Fruit fly (Drosophila melanogaster) whole organism, wandering third instar larva: ENCODE results near the gene CG12111.

ENCODE experiments used
- Abd-B ChIP-seq: fragments of >200 bp; optimal IDR thresholded peaks from 2 replicates; lab custom pipeline; 2017; ENCODE audit warnings: missing biosample characterization, missing genetic modification characterization
- CG32264 ChIP-seq: fragments of 200-800 bp; sonication (Bioruptor generic); optimal IDR thresholded peaks from 2 replicates; lab custom pipeline; 2016; ENCODE audit warnings: missing biosample characterization, missing genetic modification characterization
- CG9705 ChIP-seq: fragments of 200-800 bp; sonication (Bioruptor generic); optimal IDR thresholded peaks from 2 replicates; lab custom pipeline; 2018; ENCODE audit warnings: missing biosample characterization, mild to moderate bottlenecking, missing genetic modification characterization
- CrebA ChIP-seq: fragments of 200-800 bp; sonication (Bioruptor generic); optimal IDR thresholded peaks from 2 replicates; lab custom pipeline; 2016; ENCODE audit warnings: missing biosample characterization, mild to moderate bottlenecking, missing genetic modification characterization, borderline replicate concordance
- Dfd ChIP-seq: fragments of >200 bp; optimal IDR thresholded peaks from 2 replicates; lab custom pipeline; 2017; ENCODE audit warnings: missing biosample characterization, missing genetic modification characterization
- Dif ChIP-seq: fragments of 200-275, 200-300 bp; sonication (Bioruptor generic); optimal IDR thresholded peaks from 2 replicates; lab custom pipeline; 2018; ENCODE audit warnings: missing biosample characterization, missing genetic modification characterization; ENCODE audit not compliant: partially characterized antibody
- GATAd ChIP-seq: sonication (Bioruptor generic); optimal IDR thresholded peaks from 2 replicates; lab custom pipeline; 2016; ENCODE audit warnings: missing biosample characterization, missing genetic modification characterization
- HLH106 ChIP-seq: fragments of 200-800 bp; optimal IDR thresholded peaks from 3 replicates; lab custom pipeline; 2019; ENCODE audit warnings: missing biosample characterization, mild to moderate bottlenecking, missing genetic modification characterization, moderate library complexity
- Hnf4 ChIP-seq: fragments of 200-800 bp; sonication (Bioruptor generic); optimal IDR thresholded peaks from 2 replicates; lab custom pipeline; 2016; ENCODE audit warnings: missing biosample characterization, mild to moderate bottlenecking, missing genetic modification characterization
- Hr78 ChIP-seq: fragments of >200 bp; optimal IDR thresholded peaks from 2 replicates; lab custom pipeline; 2017; ENCODE audit warnings: missing biosample characterization, missing genetic modification characterization
- Hr83 ChIP-seq: fragments of 200-300 bp; sonication (Bioruptor generic); optimal IDR thresholded peaks from 2 replicates; lab custom pipeline; 2016; ENCODE audit warnings: missing biosample characterization, mild to moderate bottlenecking, missing genetic modification characterization, moderate library complexity; ENCODE audit not compliant: poor library complexity, severe bottlenecking
- Jra ChIP-seq: sonication (Bioruptor generic); optimal IDR thresholded peaks from 2 replicates; lab custom pipeline; 2016; ENCODE audit warnings: missing biosample characterization, missing genetic modification characterization
- Mio ChIP-seq: sonication (Bioruptor generic); optimal IDR thresholded peaks from 2 replicates; lab custom pipeline; 2016; ENCODE audit warnings: missing biosample characterization, missing genetic modification characterization
- Myc ChIP-seq: fragments of >200 bp; optimal IDR thresholded peaks from 2 replicates; lab custom pipeline; 2017
- N ChIP-seq: fragments of >200 bp; optimal IDR thresholded peaks from 2 replicates; lab custom pipeline; 2018; ENCODE audit warnings: missing biosample characterization, missing external identifiers, missing genetic modification characterization
- OdsH ChIP-seq: fragments of 200-800 bp; sonication (Bioruptor generic); optimal IDR thresholded peaks from 2 replicates; lab custom pipeline; 2016; ENCODE audit warnings: missing biosample characterization, mild to moderate bottlenecking, missing genetic modification characterization
- Rel ChIP-seq, 2 experiments: fragments of 200-800 bp; sonication (Bioruptor generic) in 1 of 2; optimal IDR thresholded peaks; 2 replicates in 1 of 2; 3 replicates in 1 of 2; lab custom pipeline; 2016 to 2019; ENCODE audit warnings: mild to moderate bottlenecking in 2 of 2, missing biosample characterization in 2 of 2, missing genetic modification characterization in 2 of 2, moderate library complexity in 1 of 2
- Sp1 ChIP-seq: fragments of 200-800 bp; sonication (Bioruptor generic); optimal IDR thresholded peaks from 3 replicates; lab custom pipeline; 2019; ENCODE audit warnings: missing biosample characterization, mild to moderate bottlenecking, missing genetic modification characterization, moderate library complexity
- Vsx2 ChIP-seq: fragments of 200-300, 225-300 bp; sonication (Bioruptor generic); optimal IDR thresholded peaks from 2 replicates; lab custom pipeline; 2018; ENCODE audit warnings: missing biosample characterization, missing genetic modification characterization; ENCODE audit not compliant: partially characterized antibody
- br ChIP-seq: fragments of 200-800 bp; sonication (Bioruptor generic); optimal IDR thresholded peaks from 2 replicates; lab custom pipeline; 2016; ENCODE audit warnings: missing biosample characterization, missing genetic modification characterization
- brk ChIP-seq: fragments of 200-800 bp; sonication (Bioruptor generic); optimal IDR thresholded peaks from 2 replicates; lab custom pipeline; 2016; ENCODE audit warnings: missing biosample characterization, mild to moderate bottlenecking, missing genetic modification characterization
- dl ChIP-seq, 2 experiments: fragments of 175-275, 200-275 bp in 1 of 2; fragments of 200-275 bp in 1 of 2; sonication (Bioruptor generic); optimal IDR thresholded peaks; lab custom pipeline; 2018; ENCODE audit warnings: mild to moderate bottlenecking in 2 of 2, missing biosample characterization in 2 of 2, missing genetic modification characterization in 2 of 2, moderate library complexity in 2 of 2; ENCODE audit not compliant: partially characterized antibody in 2 of 2, insufficient read depth in 1 of 2
- dmrt93B ChIP-seq: fragments of 200-800 bp; sonication (Bioruptor generic); optimal IDR thresholded peaks from 2 replicates; lab custom pipeline; 2018; ENCODE audit warnings: missing biosample characterization, mild to moderate bottlenecking, missing genetic modification characterization
- dsf ChIP-seq: sonication (Bioruptor generic); optimal IDR thresholded peaks from 2 replicates; lab custom pipeline; 2016; ENCODE audit warnings: missing biosample characterization, missing genetic modification characterization, borderline replicate concordance
- ey ChIP-seq: fragments of 200-800 bp; sonication (Bioruptor generic); optimal IDR thresholded peaks from 2 replicates; lab custom pipeline; 2016; ENCODE audit warnings: missing biosample characterization, missing genetic modification characterization
- foxo ChIP-seq, 2 experiments: fragments of 200-800 bp; sonication (Bioruptor generic); optimal IDR thresholded peaks; 2 replicates in 1 of 2; 3 replicates in 1 of 2; lab custom pipeline; 2016 to 2017; ENCODE audit warnings: missing biosample characterization in 2 of 2, missing genetic modification characterization in 2 of 2
- fru ChIP-seq: fragments of 200-800 bp; sonication (Bioruptor generic); optimal IDR thresholded peaks from 3 replicates; lab custom pipeline; 2016; ENCODE audit warnings: missing biosample characterization, mild to moderate bottlenecking, missing genetic modification characterization
- h ChIP-seq: fragments of 200-800 bp; sonication (Bioruptor generic); optimal IDR thresholded peaks from 3 replicates; lab custom pipeline; 2016; ENCODE audit warnings: missing biosample characterization, mild to moderate bottlenecking, missing genetic modification characterization
- jim ChIP-seq: fragments of 175-275, 200-325 bp; sonication (Bioruptor generic); optimal IDR thresholded peaks from 2 replicates; lab custom pipeline; 2016; ENCODE audit warnings: missing biosample characterization, mild to moderate bottlenecking, missing genetic modification characterization
- lola ChIP-seq: fragments of >200 bp; optimal IDR thresholded peaks from 2 replicates; lab custom pipeline; 2017; ENCODE audit warnings: missing biosample characterization, missing genetic modification characterization
- pan ChIP-seq: fragments of >200 bp; optimal IDR thresholded peaks from 2 replicates; lab custom pipeline; 2017
- psq ChIP-seq: fragments of 200-800 bp; sonication (Bioruptor generic); optimal IDR thresholded peaks from 3 replicates; lab custom pipeline; 2017; ENCODE audit warnings: missing biosample characterization, mild to moderate bottlenecking, missing genetic modification characterization, moderate library complexity
- rgr ChIP-seq: fragments of 200-800 bp; sonication (Bioruptor generic); optimal IDR thresholded peaks from 3 replicates; lab custom pipeline; 2016; ENCODE audit warnings: missing biosample characterization, mild to moderate bottlenecking, missing genetic modification characterization
- sage ChIP-seq: fragments of 200-800 bp; sonication (Bioruptor generic); optimal IDR thresholded peaks from 2 replicates; lab custom pipeline; 2016; ENCODE audit warnings: missing biosample characterization, mild to moderate bottlenecking, missing genetic modification characterization
- sv ChIP-seq: fragments of 200-800 bp; sonication (Bioruptor generic); optimal IDR thresholded peaks from 3 replicates; lab custom pipeline; 2016; ENCODE audit warnings: missing biosample characterization, missing genetic modification characterization
- tai ChIP-seq: sonication (Bioruptor generic); optimal IDR thresholded peaks from 2 replicates; lab custom pipeline; 2016; ENCODE audit warnings: missing biosample characterization, missing genetic modification characterization
- usp ChIP-seq: fragments of >200 bp; optimal IDR thresholded peaks from 2 replicates; lab custom pipeline; 2017; ENCODE audit warnings: missing biosample characterization, missing genetic modification characterization
- woc ChIP-seq: sonication (Bioruptor generic); optimal IDR thresholded peaks from 2 replicates; lab custom pipeline; 2016; ENCODE audit warnings: missing biosample characterization, mild to moderate bottlenecking, missing genetic modification characterization

Gene CG12111

dm6 chrX:8606206-8606605 is 35.5 kb upstream of the CG12111 start, which contains the start of gene Caf1-180 (continued):
- peak; percentile 14 for TF ChIP-seq h (GFP tag; lab: Kevin White, UChicago)
- no peak for TF ChIP-seq tai
- TF ChIP-seq Vsx2 (GFP tag; lab: Kevin White, UChicago), result no peak
- TF ChIP-seq Jra (GFP tag; lab: Kevin White, UChicago), result no peak
- TF ChIP-seq Mio, result no peak
- TF ChIP-seq Dfd (GFP tag; lab: Kevin White, UChicago), result no peak
- no peak for TF ChIP-seq Hnf4 (GFP tag; lab: Kevin White, UChicago)

DNA sequence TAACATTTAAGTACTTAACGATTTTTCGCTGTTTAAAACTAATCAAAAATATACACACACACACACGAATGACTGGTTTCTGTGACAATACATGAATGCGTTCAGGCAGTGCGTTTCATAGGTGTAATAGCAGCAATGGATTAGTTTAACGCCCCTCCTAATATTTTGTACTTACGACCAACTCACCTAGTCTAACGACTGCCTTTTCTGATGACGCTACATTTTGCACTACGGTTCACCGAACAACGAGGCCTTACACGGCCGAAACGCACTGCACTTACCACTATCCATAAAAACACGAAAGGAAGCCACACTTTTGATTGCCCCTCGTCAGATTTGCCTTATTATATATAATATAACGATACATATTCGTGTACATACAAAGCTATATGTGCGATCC is 30.4 kb upstream of the CG12111 start:
- peak in 1 of 2 experiments; percentile 70 for TF ChIP-seq foxo (GFP tag; optimal IDR thresholded peaks at IDR 0.05; lab: Kevin White, UChicago)
- TF ChIP-seq OdsH, result peak; percentile 30
- TF ChIP-seq ey, result peak; percentile 65
- no peak for TF ChIP-seq Hnf4 (GFP tag; lab: Kevin White, UChicago)
- peak; percentile 58 for TF ChIP-seq br
- TF ChIP-seq Mio, result no peak
- TF ChIP-seq psq, result peak; percentile 2
- TF ChIP-seq sage, result peak; percentile 35
- no peak for TF ChIP-seq Abd-B (GFP tag; lab: Kevin White, UChicago)
- TF ChIP-seq HLH106 (tag; lab: Kevin White, UChicago), result peak; percentile 60
- TF ChIP-seq GATAd (GFP tag; lab: Kevin White, UChicago), result no peak
- TF ChIP-seq jim (GFP tag; lab: Kevin White, UChicago), result no peak
- TF ChIP-seq lola, result no peak
- no peak for TF ChIP-seq Myc
- TF ChIP-seq pan (lab: Kevin White, UChicago), result no peak
- TF ChIP-seq Dif (GFP tag; lab: Kevin White, UChicago), result no peak
- TF ChIP-seq h (GFP tag; lab: Kevin White, UChicago), result no peak
- no peak for TF ChIP-seq Jra (GFP tag; lab: Kevin White, UChicago)
- TF ChIP-seq dsf (GFP tag; lab: Kevin White, UChicago), result no peak
- no peak for TF ChIP-seq dl (GFP tag; optimal IDR thresholded peaks at IDR 0.05; lab: Kevin White, UChicago; ENCODE audit: insufficient read depth in 1 of 2, partially characterized antibody in 2 of 2)
- TF ChIP-seq CG32264, result no peak

DNA sequence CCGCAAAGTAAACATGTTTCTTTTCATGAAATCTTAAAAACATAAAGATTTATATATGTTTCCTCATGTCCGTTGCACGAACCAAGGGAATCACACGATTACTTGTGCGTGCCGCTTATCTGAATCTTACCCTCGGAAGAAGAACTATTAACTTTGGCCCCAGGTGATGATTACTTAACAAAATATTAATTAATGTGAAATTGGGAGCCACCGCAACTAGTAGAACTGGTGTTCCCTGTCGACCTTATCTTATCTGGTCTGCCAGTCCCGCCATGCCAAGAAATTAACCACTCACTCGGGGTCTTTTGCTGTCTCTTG is 22.4 kb upstream of the CG12111 start:
- TF ChIP-seq Rel (GFP tag; optimal IDR thresholded peaks at IDR 0.05; lab: Kevin White, UChicago) (no peak), Rel (tag; optimal IDR thresholded peaks at IDR 0.05; lab: Kevin White, UChicago) (peak; percentile 69), Jra (GFP tag; lab: Kevin White, UChicago) (no peak)
- TF ChIP-seq, all 38 proteins: peak for 1

DNA sequence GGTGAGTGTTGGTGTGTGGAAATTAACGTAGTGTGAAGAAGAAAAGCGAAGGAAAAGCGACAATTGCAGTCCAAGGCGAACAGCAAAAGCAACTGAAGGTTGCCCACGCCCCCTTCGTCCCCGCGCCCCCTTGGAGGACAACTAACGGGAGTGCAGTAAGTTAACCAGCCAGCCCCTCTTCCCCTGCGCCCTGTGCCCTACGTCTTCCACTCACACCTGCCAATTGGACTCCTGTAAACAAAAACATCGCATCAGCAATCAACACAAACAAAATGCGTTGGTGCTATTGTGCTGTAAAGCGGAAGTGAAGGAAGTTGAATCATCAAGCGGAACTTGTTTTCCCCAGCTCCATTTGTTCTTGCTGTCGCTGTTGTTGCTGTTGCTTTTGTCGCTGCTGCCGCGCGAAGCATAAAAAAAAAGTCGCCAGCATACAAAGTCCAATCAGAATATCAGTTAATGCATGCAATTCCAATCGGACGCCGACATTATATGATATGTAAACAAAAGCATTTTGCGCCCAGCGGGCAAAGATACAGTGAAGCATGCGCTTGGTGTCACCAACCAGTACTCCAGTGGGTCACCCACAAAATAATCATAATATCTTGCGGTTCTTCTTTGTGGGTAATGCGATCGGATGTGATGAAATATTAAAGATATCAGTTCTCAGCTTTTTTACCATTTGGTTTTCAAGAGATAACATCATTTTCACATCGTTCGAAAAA is 21.9 kb upstream of the CG12111 start:
- TF ChIP-seq Vsx2 (GFP tag; lab: Kevin White, UChicago), result no peak
- no peak for TF ChIP-seq dl (GFP tag; optimal IDR thresholded peaks at IDR 0.05; lab: Kevin White, UChicago; ENCODE audit: insufficient read depth in 1 of 2, partially characterized antibody in 2 of 2)
- TF ChIP-seq Hnf4 (GFP tag; lab: Kevin White, UChicago), result no peak
- peak; percentile 30 for TF ChIP-seq ey
- TF ChIP-seq Mio, result no peak
- TF ChIP-seq Dif (GFP tag; lab: Kevin White, UChicago), result no peak
- TF ChIP-seq tai, result no peak
- peak; percentile 27 for TF ChIP-seq HLH106 (tag; lab: Kevin White, UChicago)
- no peak for TF ChIP-seq lola
- TF ChIP-seq dmrt93B (GFP tag; lab: Kevin White, UChicago), result no peak
- no peak for TF ChIP-seq Myc
- TF ChIP-seq GATAd (GFP tag; lab: Kevin White, UChicago), result no peak
- TF ChIP-seq jim (GFP tag; lab: Kevin White, UChicago), result no peak
- TF ChIP-seq rgr (GFP tag; lab: Kevin White, UChicago), result no peak
- TF ChIP-seq Hr83 (GFP tag; lab: Kevin White, UChicago), result no peak
- TF ChIP-seq sage, result no peak
- no peak for TF ChIP-seq CrebA (GFP tag; lab: Kevin White, UChicago)
- no peak for TF ChIP-seq fru (GFP tag; lab: Kevin White, UChicago)
- no peak for TF ChIP-seq N (GFP tag; lab: Kevin White, UChicago)
- no peak for TF ChIP-seq CG32264
- TF ChIP-seq usp (GFP tag; lab: Kevin White, UChicago), result no peak
- no peak for TF ChIP-seq pan (lab: Kevin White, UChicago)
- TF ChIP-seq h (GFP tag; lab: Kevin White, UChicago), result peak; percentile 10
- no peak for TF ChIP-seq Abd-B (GFP tag; lab: Kevin White, UChicago)
- TF ChIP-seq CG9705 (GFP tag; lab: Kevin White, UChicago), result no peak
- no peak for TF ChIP-seq Rel (GFP tag; optimal IDR thresholded peaks at IDR 0.05; lab: Kevin White, UChicago)
- no peak for TF ChIP-seq Rel (tag; optimal IDR thresholded peaks at IDR 0.05; lab: Kevin White, UChicago)
- TF ChIP-seq psq, result peak; percentile 6
- no peak for TF ChIP-seq Hr78 (GFP tag; lab: Kevin White, UChicago)
- TF ChIP-seq Dfd (GFP tag; lab: Kevin White, UChicago), result no peak
- peak; percentile 5 for TF ChIP-seq OdsH
- no peak for TF ChIP-seq sv
- TF ChIP-seq Jra (GFP tag; lab: Kevin White, UChicago), result no peak
- TF ChIP-seq foxo (GFP tag; optimal IDR thresholded peaks at IDR 0.05; lab: Kevin White, UChicago), result peak in 1 of 2 experiments; percentile 29
- no peak for TF ChIP-seq brk (GFP tag; lab: Kevin White, UChicago)
- TF ChIP-seq woc (GFP tag; lab: Kevin White, UChicago), result no peak
- TF ChIP-seq br, result peak; percentile 40
- no peak for TF ChIP-seq dsf (GFP tag; lab: Kevin White, UChicago)
- TF ChIP-seq Sp1, result peak; percentile 18
